Fruit fly (Drosophila melanogaster) whole organism, embryonic: ENCODE data around the gene mbc.

Source experiments
- Antp ChIP-seq: fragments of 200-800 bp; sonication (Bioruptor generic); optimal IDR thresholded peaks from 3 replicates; lab custom pipeline; 2016; ENCODE audit warnings: missing biosample characterization, missing genetic modification characterization
- Bteb2 ChIP-seq: fragments of 200-800 bp; sonication (Bioruptor generic); optimal IDR thresholded peaks from 2 replicates; lab custom pipeline; 2016; ENCODE audit warnings: missing biosample characterization, missing genetic modification characterization
- CG10979 ChIP-seq: fragments of 200-800 bp; sonication (Bioruptor generic); optimal IDR thresholded peaks from 2 replicates; lab custom pipeline; 2018; ENCODE audit warnings: missing biosample characterization, mild to moderate bottlenecking, missing genetic modification characterization, moderate library complexity
- CG11398 ChIP-seq: fragments of 200-800 bp; sonication (Bioruptor generic); optimal IDR thresholded peaks from 2 replicates; lab custom pipeline; 2016; ENCODE audit warnings: missing biosample characterization, missing genetic modification characterization
- CG11696 ChIP-seq: fragments of 200-800 bp; sonication (Bioruptor generic); IDR thresholded peaks from 2 replicates; pipeline ENCODE4 v1.3.6; 2022; ENCODE audit warnings: missing biosample characterization, missing genetic modification characterization
- CG11723 ChIP-seq: fragments of 200-800 bp; sonication (Bioruptor generic); optimal IDR thresholded peaks from 2 replicates; lab custom pipeline; 2017; ENCODE audit warnings: missing biosample characterization, mild to moderate bottlenecking, missing genetic modification characterization
- CG12071 ChIP-seq: fragments of 200-800 bp; sonication (Bioruptor generic); optimal IDR thresholded peaks from 3 replicates; lab custom pipeline; 2018; ENCODE audit warnings: missing biosample characterization, mild to moderate bottlenecking, missing genetic modification characterization
- CG14050 ChIP-seq: fragments of 200-800 bp; sonication (Bioruptor generic); IDR thresholded peaks from 3 replicates; pipeline ENCODE4 v1.3.6; 2022; ENCODE audit warnings: missing biosample characterization, missing genetic modification characterization
- CG14441 ChIP-seq: fragments of 200-800 bp; sonication (Bioruptor generic); IDR thresholded peaks from 2 replicates; pipeline ENCODE4 v1.3.6; 2022; ENCODE audit warnings: missing biosample characterization, missing genetic modification characterization
- CG17802 ChIP-seq: fragments of 200-800 bp; sonication (Bioruptor generic); optimal IDR thresholded peaks from 2 replicates; lab custom pipeline; 2018; ENCODE audit warnings: missing biosample characterization, mild to moderate bottlenecking, missing genetic modification characterization, moderate library complexity
- CG18011 ChIP-seq: fragments of 200-800 bp; sonication (Bioruptor generic); optimal IDR thresholded peaks from 2 replicates; lab custom pipeline; 2017; ENCODE audit warnings: missing biosample characterization, missing genetic modification characterization, mild to moderate bottlenecking, moderate library complexity, missing genotype
- CG18599 ChIP-seq: fragments of 200-800 bp; sonication (Bioruptor generic); optimal IDR thresholded peaks from 3 replicates; lab custom pipeline; 2017; ENCODE audit warnings: missing biosample characterization, missing genetic modification characterization, mild to moderate bottlenecking, moderate library complexity, missing genetic modification reagents
- CG18764 ChIP-seq: fragments of 200-800 bp; sonication (Bioruptor generic); optimal IDR thresholded peaks from 3 replicates; lab custom pipeline; 2016; ENCODE audit warnings: missing biosample characterization, missing genetic modification characterization
- CG31365 ChIP-seq: fragments of 200-800 bp; sonication (Bioruptor generic); optimal IDR thresholded peaks from 2 replicates; lab custom pipeline; 2018; ENCODE audit warnings: missing biosample characterization, mild to moderate bottlenecking, missing genetic modification characterization
- CG4617 ChIP-seq: fragments of 200-800 bp; sonication (Bioruptor generic); optimal IDR thresholded peaks from 3 replicates; lab custom pipeline; 2016; ENCODE audit warnings: missing biosample characterization, missing genetic modification characterization, borderline replicate concordance
- CG7372 ChIP-seq: fragments of 200-800 bp; sonication (Bioruptor generic); IDR thresholded peaks from 2 replicates; pipeline ENCODE4 v1.3.6; 2022; ENCODE audit warnings: missing biosample characterization, missing genetic modification characterization
- CG8089 ChIP-seq: fragments of 200-800 bp; sonication (Bioruptor generic); optimal IDR thresholded peaks from 3 replicates; lab custom pipeline; 2016; ENCODE audit warnings: missing biosample characterization, missing genetic modification characterization
- CG8388 ChIP-seq: fragments of 200-800 bp; sonication (Bioruptor generic); optimal IDR thresholded peaks from 2 replicates; lab custom pipeline; 2019; ENCODE audit warnings: missing biosample characterization, mild to moderate bottlenecking, missing genetic modification characterization, moderate library complexity
- CG9876 ChIP-seq: fragments of 200-800 bp; sonication (Bioruptor generic); optimal IDR thresholded peaks from 2 replicates; lab custom pipeline; 2016; ENCODE audit warnings: missing biosample characterization, missing genetic modification characterization
- Dip2 ChIP-seq: fragments of 200-800 bp; sonication (Bioruptor generic); IDR thresholded peaks from 2 replicates; pipeline ENCODE4 v1.3.6; 2022; ENCODE audit warnings: missing biosample characterization, missing genetic modification characterization
- Doc3 ChIP-seq: fragments of 200-800 bp; sonication (Bioruptor generic); IDR thresholded peaks from 3 replicates; pipeline ENCODE4 v1.3.6; 2022; ENCODE audit warnings: missing biosample characterization, missing genetic modification characterization; ENCODE audit not compliant: partially characterized antibody
- E2f1 ChIP-seq: fragments of 200-800 bp; sonication (Bioruptor generic); IDR thresholded peaks from 2 replicates; pipeline ENCODE4 v1.3.6; 2022; ENCODE audit warnings: missing biosample characterization, missing genetic modification characterization
- Eip74EF ChIP-seq, 2 experiments: fragments of 200-800 bp in 1 of 2; fragments of >200 bp in 1 of 2; sonication (Bioruptor generic) in 1 of 2; optimal IDR thresholded peaks; 2 replicates each; lab custom pipeline; 2017 to 2019; ENCODE audit warnings: missing biosample characterization in 2 of 2, missing genetic modification characterization in 2 of 2, mild to moderate bottlenecking in 1 of 2, moderate library complexity in 1 of 2
- H15 ChIP-seq: fragments of 200-800 bp; sonication (Bioruptor generic); IDR thresholded peaks from 3 replicates; pipeline ENCODE4 v1.3.6; 2022; ENCODE audit warnings: missing biosample characterization, missing genetic modification characterization
- HLH4C ChIP-seq: fragments of 200-800 bp; sonication (Bioruptor generic); IDR thresholded peaks from 3 replicates; pipeline ENCODE4 v1.3.6; 2022; ENCODE audit warnings: missing biosample characterization, missing genetic modification characterization; ENCODE audit not compliant: partially characterized antibody
- HmgD ChIP-seq: fragments of 200-800 bp; sonication (Bioruptor generic); optimal IDR thresholded peaks from 3 replicates; lab custom pipeline; 2016; ENCODE audit warnings: missing biosample characterization, missing genetic modification characterization
- Med ChIP-seq: fragments of 200-800 bp; sonication (Bioruptor generic); peaks from one replicate; lab custom pipeline; 2016; ENCODE audit warnings: missing biosample characterization, missing genetic modification characterization, mild to moderate bottlenecking, inconsistent platforms, moderate library complexity
- Nf-YB ChIP-seq: fragments of 200-800 bp; sonication (Bioruptor generic); optimal IDR thresholded peaks from 3 replicates; lab custom pipeline; 2019; ENCODE audit warnings: missing biosample characterization, mild to moderate bottlenecking, missing genetic modification characterization, moderate library complexity
- Rfx ChIP-seq: fragments of 200-800 bp; sonication (Bioruptor generic); IDR thresholded peaks from 2 replicates; pipeline ENCODE4 v1.3.6; 2022; ENCODE audit warnings: missing biosample characterization, missing genetic modification characterization
- Sox102F ChIP-seq: fragments of 200-800 bp; sonication (Bioruptor generic); optimal IDR thresholded peaks from 2 replicates; lab custom pipeline; 2018; ENCODE audit warnings: missing biosample characterization, mild to moderate bottlenecking, missing genetic modification characterization, moderate library complexity
- ash1 ChIP-seq: fragments of 200-800 bp; sonication (Bioruptor generic); optimal IDR thresholded peaks from 2 replicates; lab custom pipeline; 2018; ENCODE audit warnings: missing biosample characterization, mild to moderate bottlenecking, missing genetic modification characterization
- cas ChIP-seq: fragments of 200-800 bp; sonication (Bioruptor generic); IDR thresholded peaks from 2 replicates; pipeline ENCODE4 v1.3.6; 2022; ENCODE audit warnings: missing biosample characterization, missing genetic modification characterization
- cato ChIP-seq: fragments of 200-800 bp; sonication (Bioruptor generic); optimal IDR thresholded peaks from 2 replicates; lab custom pipeline; 2016; ENCODE audit warnings: missing biosample characterization, missing genetic modification characterization, borderline replicate concordance
- crp ChIP-seq, 2 experiments: fragments of 200-800 bp; sonication (Bioruptor generic); optimal IDR thresholded peaks; 2 replicates in 1 of 2; 3 replicates in 1 of 2; lab custom pipeline; 2017; ENCODE audit warnings: missing biosample characterization in 2 of 2, missing genetic modification characterization in 2 of 2, mild to moderate bottlenecking in 1 of 2, moderate library complexity in 1 of 2
- eve ChIP-seq, 2 experiments: fragments of >200 bp; optimal IDR thresholded peaks; 2 replicates each; lab custom pipeline; 2017; ENCODE audit warnings: missing biosample characterization in 2 of 2, missing genetic modification characterization in 2 of 2
- hbn ChIP-seq: fragments of 200-800 bp; sonication (Bioruptor generic); IDR thresholded peaks from 2 replicates; pipeline ENCODE4 v1.3.6; 2022; ENCODE audit warnings: missing biosample characterization, missing genetic modification characterization; ENCODE audit not compliant: partially characterized antibody
- hth ChIP-seq: fragments of >200 bp; optimal IDR thresholded peaks from 2 replicates; lab custom pipeline; 2017; ENCODE audit warnings: inconsistent platforms
- klu ChIP-seq: fragments of 200-800 bp; sonication (Bioruptor generic); IDR thresholded peaks from 2 replicates; pipeline ENCODE4 v1.3.6; 2022; ENCODE audit warnings: missing biosample characterization, missing genetic modification characterization
- lbe ChIP-seq: fragments of 200-800 bp; sonication (Bioruptor generic); optimal IDR thresholded peaks from 2 replicates; lab custom pipeline; 2016; ENCODE audit warnings: missing biosample characterization, mild to moderate bottlenecking, missing genetic modification characterization
- lmd ChIP-seq: fragments of 200-800 bp; sonication (Bioruptor generic); IDR thresholded peaks from 2 replicates; pipeline ENCODE4 v1.3.6; 2022; ENCODE audit warnings: missing biosample characterization, missing genetic modification characterization
- mld ChIP-seq: fragments of 200-800 bp; sonication (Bioruptor generic); IDR thresholded peaks from 3 replicates; pipeline ENCODE4 v1.3.6; 2022; ENCODE audit warnings: missing biosample characterization, missing genetic modification characterization; ENCODE audit not compliant: partially characterized antibody
- rib ChIP-seq: fragments of 200-800 bp; sonication (Bioruptor generic); IDR thresholded peaks from 2 replicates; pipeline ENCODE4 v1.3.6; 2022; ENCODE audit warnings: missing biosample characterization, missing genetic modification characterization
- schlank ChIP-seq: fragments of 200-800 bp; sonication (Bioruptor generic); optimal IDR thresholded peaks from 2 replicates; lab custom pipeline; 2018; ENCODE audit warnings: missing biosample characterization, mild to moderate bottlenecking, missing genetic modification characterization
- scrt ChIP-seq: fragments of 200-800 bp; sonication (Bioruptor generic); optimal IDR thresholded peaks from 2 replicates; lab custom pipeline; 2018; ENCODE audit warnings: missing biosample characterization, mild to moderate bottlenecking, missing genetic modification characterization, moderate library complexity
- slbo ChIP-seq: fragments of 200-800 bp; sonication (Bioruptor generic); IDR thresholded peaks from 2 replicates; pipeline ENCODE4 v1.3.6; 2022; ENCODE audit warnings: missing biosample characterization, missing genetic modification characterization
- tin ChIP-seq: fragments of 200-800 bp; sonication (Bioruptor generic); optimal IDR thresholded peaks from 3 replicates; lab custom pipeline; 2016; ENCODE audit warnings: missing biosample characterization, missing genetic modification characterization
- tna ChIP-seq: fragments of 200-800 bp; sonication (Bioruptor generic); IDR thresholded peaks from 2 replicates; pipeline ENCODE4 v1.3.6; 2022; ENCODE audit warnings: missing biosample characterization, missing genetic modification characterization; ENCODE audit not compliant: partially characterized antibody
- toy ChIP-seq: fragments of 200-800 bp; sonication (Bioruptor generic); IDR thresholded peaks from 2 replicates; pipeline ENCODE4 v1.3.6; 2022; ENCODE audit warnings: missing biosample characterization, missing genetic modification characterization
- unpg ChIP-seq: fragments of 200-800 bp; sonication (Bioruptor generic); optimal IDR thresholded peaks from 3 replicates; lab custom pipeline; 2018; ENCODE audit warnings: missing biosample characterization, mild to moderate bottlenecking, missing genetic modification characterization, moderate library complexity
- vfl ChIP-seq: fragments of 200-800 bp; sonication (Bioruptor generic); optimal IDR thresholded peaks from 2 replicates; lab custom pipeline; 2016; ENCODE audit warnings: missing biosample characterization, missing genetic modification characterization
- zfh2 ChIP-seq: fragments of 200-800 bp; sonication (Bioruptor generic); optimal IDR thresholded peaks from 2 replicates; lab custom pipeline; 2016; ENCODE audit warnings: missing biosample characterization, missing genetic modification characterization

Gene mbc

dm6 chr3R:23820290-23820689, 38.7 kb downstream of the mbc start (continued):
- TF ChIP-seq CG18599 (peak; percentile 32), CG14050 (GFP tag; lab: Robert Waterston, UW) (no peak), Bteb2 (GFP tag; lab: Kevin White, UChicago) (no peak), CG4617 (GFP tag; lab: Kevin White, UChicago) (no peak), CG11723 (GFP tag; lab: Kevin White, UChicago) (no peak), CG18011 (GFP tag; lab: Kevin White, UChicago) (no peak), Sox102F (GFP tag; lab: Kevin White, UChicago) (peak; percentile 26), zfh2 (GFP tag; lab: Kevin White, UChicago) (peak; percentile 30), CG11696 (GFP tag; lab: Robert Waterston, UW) (0 out of 2 replicates have a peak, but pooled peaks have one; percentile 9), ash1 (no peak), CG7372 (GFP tag; lab: Robert Waterston, UW) (no peak), Antp (no peak), toy (GFP tag; lab: Robert Waterston, UW) (no peak), slbo (GFP tag; lab: Robert Waterston, UW) (peak; percentile 51), Eip74EF (GFP tag; optimal IDR thresholded peaks at IDR 0.05; lab: Kevin White, UChicago) (no peak), CG10979 (tag; lab: Kevin White, UChicago) (peak; percentile 3), Rfx (GFP tag; lab: Robert Waterston, UW) (peak; percentile 65), CG17802 (no peak), CG8388 (GFP tag; lab: Kevin White, UChicago) (peak; percentile 3), HLH4C (GFP tag; lab: Robert Waterston, UW) (no peak), H15 (GFP tag; lab: Robert Waterston, UW) (no peak), CG8089 (GFP tag; lab: Kevin White, UChicago) (no peak), lbe (GFP tag; lab: Kevin White, UChicago) (no peak), CG31365 (no peak), cas (GFP tag; lab: Robert Waterston, UW) (no peak), schlank (tag; lab: Kevin White, UChicago) (no peak), CG14441 (GFP tag; lab: Robert Waterston, UW) (0 out of 2 replicates have a peak, but pooled peaks have one; percentile 28), Doc3 (GFP tag; lab: Robert Waterston, UW) (no peak), E2f1 (GFP tag; lab: Robert Waterston, UW) (no peak), hbn (no peak), CG11398 (GFP tag; lab: Kevin White, UChicago) (no peak), Med (GFP tag; lab: Kevin White, UChicago) (peak; percentile 87), HmgD (no peak), eve (GFP tag; optimal IDR thresholded peaks at IDR 0.05; lab: Kevin White, UChicago) (no peak), tna (no peak), CG12071 (no peak), Dip2 (GFP tag; lab: Robert Waterston, UW) (no peak), CG9876 (no peak), mld (GFP tag; lab: Robert Waterston, UW) (no peak), lmd (GFP tag; lab: Robert Waterston, UW) (peak; percentile 38; the same call in 1 of the 2 replicates), rib (no peak), hth (lab: Kevin White, UChicago) (no peak), vfl (peak; percentile 59), tin (GFP tag; lab: Kevin White, UChicago) (peak; percentile 7), unpg (GFP tag; lab: Kevin White, UChicago) (peak; percentile 39), Nf-YB (GFP tag; lab: Kevin White, UChicago) (no peak), scrt (no peak), cato (GFP tag; lab: Kevin White, UChicago) (no peak), crp (GFP tag; optimal IDR thresholded peaks at IDR 0.05; lab: Kevin White, UChicago) (no peak), CG18764 (GFP tag; lab: Kevin White, UChicago) (no peak), klu (GFP tag; lab: Robert Waterston, UW) (no peak)
